Worm (Caenorhabditis elegans): ENCODE measurements around the gene mrpl-50.

The mrpl-50 gene

ce11 chrII:8890017-8890416, 39.6 kb upstream of the mrpl-50 start:
- peak in 1 of 2 experiments; percentile 34 for TF ChIP-seq lsy-2 (tag; optimal IDR thresholded peaks at IDR 0.05)
- peak; percentile 64 for TF ChIP-seq F49E8.2 (tag; optimal IDR thresholded peaks at IDR 0.05; ENCODE audit: borderline replicate concordance)
- TF ChIP-seq nhr-102 (tag; optimal IDR thresholded peaks at IDR 0.05): no peak

- TF ChIP-seq lin-1 (GFP tag; IDR thresholded peaks at IDR 0.05) (no peak), lin-29 (GFP tag; IDR thresholded peaks at IDR 0.05) (no peak), snpc-4 (tag; optimal IDR thresholded peaks at IDR 0.05) (no peak), tag-97 (GFP tag; IDR thresholded peaks at IDR 0.05) (no peak), F44E2.7 (GFP tag; IDR thresholded peaks at IDR 0.05) (no peak), vab-7 (GFP tag; IDR thresholded peaks at IDR 0.05) (no peak), nhr-25 (tag; optimal IDR thresholded peaks at IDR 0.05; ENCODE audit: borderline replicate concordance, insufficient read depth) (no peak), mes-2 (tag; optimal IDR thresholded peaks at IDR 0.05; ENCODE audit: poor library complexity, severe bottlenecking) (no peak), ceh-32 (tag; optimal IDR thresholded peaks at IDR 0.05; ENCODE audit: poor library complexity) (no peak), gei-8 (GFP tag; optimal IDR thresholded peaks at IDR 0.05) (no peak), nhr-111 (GFP tag; optimal IDR thresholded peaks at IDR 0.05) (no peak), egl-43 (GFP tag; IDR thresholded peaks at IDR 0.05) (no peak), attf-4 (tag; optimal IDR thresholded peaks at IDR 0.05) (no peak), lsy-2 (tag; optimal IDR thresholded peaks at IDR 0.05) (no peak), aly-2 (tag; optimal IDR thresholded peaks at IDR 0.05) (no peak), madf-9 (GFP tag; conservative IDR thresholded peaks at IDR 0.05) (no peak), hlh-11 (tag; optimal IDR thresholded peaks at IDR 0.05) (no peak), tra-1 (GFP tag; IDR thresholded peaks at IDR 0.05) (no peak), Y105C5A.15 (GFP tag; IDR thresholded peaks at IDR 0.05) (no peak)
Observed at ce11 chrII:8890530-8890929, 39.1 kb upstream of the mrpl-50 start.

ce11 chrII:8891042-8891441, 38.6 kb upstream of the mrpl-50 start:
- TF ChIP-seq lsy-2 (tag; optimal IDR thresholded peaks at IDR 0.05) (peak in 1 of 2 experiments; percentile 52), dpl-1 (GFP tag; optimal IDR thresholded peaks at IDR 0.05) (peak; percentile 17), nhr-41 (GFP tag; IDR thresholded peaks at IDR 0.05) (no peak)

- no peak for TF ChIP-seq lir-3 (tag; optimal IDR thresholded peaks at IDR 0.05)
- TF ChIP-seq cey-2 (tag; optimal IDR thresholded peaks at IDR 0.05; ENCODE audit: borderline replicate concordance, insufficient read depth): no peak
- no peak for TF ChIP-seq nhr-102 (tag; optimal IDR thresholded peaks at IDR 0.05)
- TF ChIP-seq spr-3 (GFP tag; optimal IDR thresholded peaks at IDR 0.05): no peak
- TF ChIP-seq daf-19 (GFP tag; conservative IDR thresholded peaks at IDR 0.05): no peak
- TF ChIP-seq arid-1 (GFP tag; conservative IDR thresholded peaks at IDR 0.05): no peak
- TF ChIP-seq rbr-2 (tag; optimal IDR thresholded peaks at IDR 0.05): no peak
- no peak for TF ChIP-seq daf-12 (tag; optimal IDR thresholded peaks at IDR 0.05)
- TF ChIP-seq egl-43 (GFP tag; IDR thresholded peaks at IDR 0.05): no peak
- no peak for TF ChIP-seq D1046.2 (GFP tag; IDR thresholded peaks at IDR 0.05)
- peak; percentile 8 for TF ChIP-seq mxl-3 (GFP tag; optimal IDR thresholded peaks at IDR 0.05)
- TF ChIP-seq madf-5 (GFP tag; IDR thresholded peaks at IDR 0.05): no peak
- no peak for TF ChIP-seq daf-16 (GFP tag; optimal IDR thresholded peaks at IDR 0.05)
- TF ChIP-seq daf-16 (tag; optimal IDR thresholded peaks at IDR 0.05): peak; percentile 17
- TF ChIP-seq dmd-6 (GFP tag; IDR thresholded peaks at IDR 0.05): peak; percentile 24; the same call in 1 of the 2 replicates
- TF ChIP-seq F10B5.3 (tag; optimal IDR thresholded peaks at IDR 0.05): no peak
- no peak for TF ChIP-seq pqm-1 (tag; optimal IDR thresholded peaks at IDR 0.05)
- TF ChIP-seq hlh-11 (tag; optimal IDR thresholded peaks at IDR 0.05): peak; percentile 34
- TF ChIP-seq lim-7 (GFP tag; IDR thresholded peaks at IDR 0.05): no peak
- no peak for TF ChIP-seq dmd-8 (GFP tag; IDR thresholded peaks at IDR 0.05)
Observed at ce11 chrII:8891606-8892005, 38.0 kb upstream of the mrpl-50 start.

Measured in whole organism, L4 larva.